Worm (Caenorhabditis elegans) whole organism, late embryonic: ENCODE results near the gene rpl-36.A.
A peak's percentile ranks its signal among the peaks of the same experiment; 100 is the strongest.

Source experiments
- K02D7.2 ChIP-seq: sonication (generic microtip); optimal IDR thresholded peaks from 2 replicates; lab custom pipeline; 2017; ENCODE audit warnings: mild to moderate bottlenecking, missing genetic modification characterization, missing compliant biosample characterization
- K09A11.1 ChIP-seq: sonication (generic microtip); optimal IDR thresholded peaks from 2 replicates; lab custom pipeline; 2017; ENCODE audit warnings: antibody characterized with exemption, mild to moderate bottlenecking, missing genetic modification characterization, missing compliant biosample characterization; ENCODE audit not compliant: insufficient read depth
- T23F11.4 ChIP-seq: fragments of 200-800 bp; sonication (Bioruptor generic); optimal IDR thresholded peaks from 2 replicates; lab custom pipeline; 2018; ENCODE audit warnings: mild to moderate bottlenecking, missing genetic modification characterization, missing compliant biosample characterization
- Y22D7AL.16 ChIP-seq: sonication (generic microtip); optimal IDR thresholded peaks from 2 replicates; lab custom pipeline; 2016; ENCODE audit warnings: missing genetic modification characterization, missing compliant biosample characterization
- ahr-1 ChIP-seq: sonication (generic microtip); optimal IDR thresholded peaks from 2 replicates; lab custom pipeline; 2016; ENCODE audit warnings: missing genetic modification characterization, missing compliant biosample characterization
- ceh-24 ChIP-seq: sonication (generic microtip); optimal IDR thresholded peaks from 2 replicates; lab custom pipeline; 2016; ENCODE audit warnings: mild to moderate bottlenecking, missing genetic modification characterization, missing compliant biosample characterization
- ceh-34 ChIP-seq: sonication (generic microtip); optimal IDR thresholded peaks from 2 replicates; lab custom pipeline; 2016; ENCODE audit warnings: mild to moderate bottlenecking, missing genetic modification characterization, missing compliant biosample characterization
- ceh-48 ChIP-seq: sonication (generic microtip); optimal IDR thresholded peaks from 2 replicates; lab custom pipeline; 2016; ENCODE audit warnings: missing genetic modification characterization, inconsistent platforms, missing compliant biosample characterization
- ceh-6 ChIP-seq: fragments of 200-800 bp; sonication (Bioruptor generic); optimal IDR thresholded peaks from 2 replicates; lab custom pipeline; 2018; ENCODE audit warnings: mild to moderate bottlenecking, missing genetic modification characterization, missing compliant biosample characterization
- ceh-9 ChIP-seq: sonication (generic microtip); optimal IDR thresholded peaks from 2 replicates; lab custom pipeline; 2016; ENCODE audit warnings: mild to moderate bottlenecking, missing genetic modification characterization, inconsistent platforms, missing compliant biosample characterization
- che-1 ChIP-seq: sonication (generic microtip); optimal IDR thresholded peaks from 2 replicates; lab custom pipeline; 2016; ENCODE audit warnings: mild to moderate bottlenecking, missing genetic modification characterization, missing compliant biosample characterization
- dve-1 ChIP-seq: sonication (generic microtip); optimal IDR thresholded peaks from 2 replicates; lab custom pipeline; 2017; ENCODE audit warnings: antibody characterized with exemption, mild to moderate bottlenecking, missing genetic modification characterization, missing compliant biosample characterization
- eyg-1 ChIP-seq: sonication (generic microtip); optimal IDR thresholded peaks from 2 replicates; lab custom pipeline; 2016; ENCODE audit warnings: missing genotype, missing genetic modification characterization, missing compliant biosample characterization
- gmeb-2 ChIP-seq: sonication (generic microtip); optimal IDR thresholded peaks from 2 replicates; lab custom pipeline; 2016; ENCODE audit warnings: missing genetic modification characterization, inconsistent platforms, missing compliant biosample characterization
- hlh-13 ChIP-seq: fragments of 200-800 bp; sonication (Bioruptor generic); optimal IDR thresholded peaks from 2 replicates; lab custom pipeline; 2018; ENCODE audit warnings: mild to moderate bottlenecking, missing genetic modification characterization, missing compliant biosample characterization
- hlh-15 ChIP-seq: sonication (generic microtip); optimal IDR thresholded peaks from 2 replicates; lab custom pipeline; 2016; ENCODE audit warnings: missing genetic modification characterization, missing compliant biosample characterization
- hlh-8 ChIP-seq: sonication (generic microtip); optimal IDR thresholded peaks from 2 replicates; lab custom pipeline; 2016; ENCODE audit warnings: missing genotype, missing genetic modification characterization, missing compliant biosample characterization
- madf-2 ChIP-seq: sonication (generic microtip); optimal IDR thresholded peaks from 2 replicates; lab custom pipeline; 2017; ENCODE audit warnings: missing genetic modification characterization, missing compliant biosample characterization
- mec-3 ChIP-seq: sonication (generic microtip); optimal IDR thresholded peaks from 2 replicates; lab custom pipeline; 2016; ENCODE audit warnings: borderline replicate concordance, missing genetic modification characterization, missing compliant biosample characterization
- nfya-1 ChIP-seq: sonication (generic microtip); optimal IDR thresholded peaks from 2 replicates; lab custom pipeline; 2017; ENCODE audit warnings: missing genetic modification characterization, mild to moderate bottlenecking, missing compliant biosample characterization, antibody characterized with exemption, moderate library complexity
- nhr-232 ChIP-seq: sonication (generic microtip); optimal IDR thresholded peaks from 2 replicates; lab custom pipeline; 2016; ENCODE audit warnings: missing genetic modification characterization, missing compliant biosample characterization
- npax-4 ChIP-seq: sonication (generic microtip); optimal IDR thresholded peaks from 2 replicates; lab custom pipeline; 2016; ENCODE audit warnings: missing genetic modification characterization, missing compliant biosample characterization
- pag-3 ChIP-seq: sonication (generic microtip); optimal IDR thresholded peaks from 2 replicates; lab custom pipeline; 2016; ENCODE audit warnings: missing compliant biosample characterization, missing genetic modification characterization, borderline replicate concordance
- pat-9 ChIP-seq: fragments of 200-800 bp; sonication (Bioruptor generic); optimal IDR thresholded peaks from 2 replicates; lab custom pipeline; 2018; ENCODE audit warnings: mild to moderate bottlenecking, missing genetic modification characterization, moderate library complexity, missing compliant biosample characterization
- pha-4 ChIP-seq: fragments of 150-350 bp; optimal IDR thresholded peaks from 2 replicates; lab custom pipeline; 2018; ENCODE audit warnings: missing biosample characterization, missing genetic modification reagents, missing genetic modification characterization
- pqm-1 ChIP-seq: sonication (generic microtip); optimal IDR thresholded peaks from 2 replicates; lab custom pipeline; 2016; ENCODE audit warnings: missing genetic modification characterization, missing compliant biosample characterization
- ref-2 ChIP-seq: sonication (generic microtip); optimal IDR thresholded peaks from 2 replicates; lab custom pipeline; 2016; ENCODE audit warnings: missing genetic modification characterization, missing compliant biosample characterization
- sox-2 ChIP-seq: fragments of 200-800 bp; sonication (Bioruptor generic); IDR thresholded peaks from 2 replicates; pipeline ENCODE4 v1.3.6; 2022; ENCODE audit warnings: missing genetic modification reagents, missing genetic modification characterization, missing compliant biosample characterization
- sox-4 ChIP-seq: sonication (generic microtip); optimal IDR thresholded peaks from 2 replicates; lab custom pipeline; 2017; ENCODE audit warnings: mild to moderate bottlenecking, missing genetic modification characterization, inconsistent platforms, missing compliant biosample characterization
- syd-9 ChIP-seq: sonication (generic microtip); optimal IDR thresholded peaks from 2 replicates; lab custom pipeline; 2016; ENCODE audit warnings: mild to moderate bottlenecking, missing genetic modification characterization, moderate library complexity, missing compliant biosample characterization
- tbx-7 ChIP-seq: sonication (generic microtip); optimal IDR thresholded peaks from 2 replicates; lab custom pipeline; 2016; ENCODE audit warnings: missing genotype, missing genetic modification characterization, missing compliant biosample characterization
- unc-42 ChIP-seq: sonication (generic microtip); optimal IDR thresholded peaks from 2 replicates; lab custom pipeline; 2016; ENCODE audit warnings: missing genotype, missing genetic modification characterization, missing compliant biosample characterization
- unc-55 ChIP-seq: sonication (generic microtip); optimal IDR thresholded peaks from 2 replicates; lab custom pipeline; 2017; ENCODE audit warnings: missing biosample characterization, missing genetic modification reagents, missing genetic modification characterization
- unc-86 ChIP-seq: sonication (generic microtip); optimal IDR thresholded peaks from 2 replicates; lab custom pipeline; 2016; ENCODE audit warnings: missing genetic modification characterization, missing compliant biosample characterization
- zip-5 ChIP-seq: sonication (generic microtip); optimal IDR thresholded peaks from 2 replicates; lab custom pipeline; 2016; ENCODE audit warnings: missing genetic modification characterization, missing compliant biosample characterization
- ztf-16 ChIP-seq: sonication (generic microtip); optimal IDR thresholded peaks from 2 replicates; lab custom pipeline; 2017; ENCODE audit warnings: missing genetic modification characterization, missing compliant biosample characterization

The rpl-36.A gene

DNA sequence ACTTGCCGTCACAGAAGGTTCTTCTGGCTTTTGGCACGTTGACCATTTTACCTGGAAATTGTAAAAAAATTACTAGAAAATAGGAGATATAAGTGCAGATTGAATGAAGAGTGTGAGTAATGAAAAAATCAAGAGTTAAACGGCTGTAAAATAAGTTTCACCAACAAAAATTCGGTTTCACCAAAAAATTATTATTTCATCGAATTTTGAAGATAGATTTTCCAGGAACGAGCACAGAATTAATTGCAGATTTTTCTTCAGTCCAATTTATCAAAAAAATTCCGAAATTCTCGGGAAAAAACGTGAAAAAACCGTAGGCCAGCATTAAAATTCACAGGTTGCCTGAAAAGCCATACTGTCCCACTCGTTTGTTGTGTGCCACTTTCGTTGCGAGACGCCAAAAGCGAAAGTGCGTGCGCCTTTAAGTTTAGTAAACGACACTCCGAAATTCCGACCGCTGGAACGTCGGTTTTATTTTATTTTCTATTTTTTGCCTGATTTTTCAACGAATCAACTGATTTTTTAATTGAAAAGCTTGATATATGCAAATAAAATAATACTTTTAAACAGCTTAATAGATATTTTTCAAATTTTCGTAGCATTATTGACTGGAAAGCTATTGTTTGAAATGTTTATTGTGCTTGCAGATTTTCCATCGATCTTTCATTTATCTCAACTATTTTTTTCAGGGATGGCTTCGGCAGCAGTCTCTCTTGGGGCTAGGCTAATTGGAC is at the start of gene rpl-36.A, which contains the start of gene nuo-1 (continued):
- TF ChIP-seq ztf-16 (tag; lab: Kevin White, UChicago) (no peak), ceh-48 (no peak)

DNA sequence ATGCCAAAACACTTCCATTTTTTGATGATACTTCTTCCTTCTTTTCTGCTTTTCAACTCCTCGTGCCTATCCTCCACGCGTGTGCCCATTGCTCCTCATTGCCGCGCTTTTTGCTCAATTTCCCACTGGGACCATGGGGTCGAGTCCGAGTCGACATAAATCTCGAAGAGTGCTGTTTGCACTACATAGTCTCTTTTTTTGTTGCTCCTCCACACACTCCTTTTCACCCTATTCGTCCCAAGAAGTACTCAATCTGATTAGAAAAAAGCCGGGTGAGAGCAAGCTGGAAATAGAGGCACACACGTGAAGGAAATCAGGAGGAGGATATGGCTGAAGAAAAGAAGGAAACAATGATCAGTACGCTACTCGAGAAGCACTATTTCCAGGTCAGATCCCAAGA is 45.6 kb upstream of the rpl-36.A start, which contains the start of gene arrd-6:
Gene arrd-6 (plus strand): TSS at position 169 of the 400 bp plus-strand sequence.
- TF ChIP-seq che-1: no peak
- TF ChIP-seq pha-4 (tag; lab: Kevin White, UChicago): no peak

DNA sequence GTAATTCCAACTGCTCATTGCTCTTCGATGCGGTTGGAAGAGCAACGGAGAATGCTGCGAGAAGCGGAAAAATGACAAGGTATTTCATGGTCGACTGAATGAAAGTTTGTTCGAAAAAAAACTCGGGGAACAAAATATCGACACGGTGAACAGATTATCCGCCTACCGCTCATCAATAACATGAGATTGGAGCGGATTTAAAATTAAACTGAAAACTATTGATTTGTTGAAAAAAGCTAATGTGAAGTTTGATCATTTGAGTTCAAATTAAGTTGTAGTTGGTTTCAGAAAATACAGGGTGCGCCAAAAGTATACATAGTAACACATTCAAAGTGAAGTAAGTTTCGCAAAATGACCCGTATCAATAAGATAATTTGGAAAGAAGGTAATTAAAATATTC is 43.1 kb upstream of the rpl-36.A start, which contains the start of gene F40F8.4:
Gene F40F8.4 (minus strand): TSS at position 101 of the 400 bp plus-strand sequence.
- no peak for TF ChIP-seq Y22D7AL.16 (tag; lab: Kevin White, UChicago)
- TF ChIP-seq unc-55 (GFP tag; lab: Kevin White, UChicago): no peak
- TF ChIP-seq T23F11.4 (GFP tag; lab: Kevin White, UChicago): no peak
- no peak for TF ChIP-seq gmeb-2 (tag; lab: Kevin White, UChicago)
- no peak for TF ChIP-seq unc-86 (tag; lab: Kevin White, UChicago)
- TF ChIP-seq ref-2 (tag; lab: Kevin White, UChicago): no peak
- no peak for TF ChIP-seq K02D7.2 (tag; lab: Kevin White, UChicago)
- no peak for TF ChIP-seq zip-5 (tag; lab: Kevin White, UChicago)

DNA sequence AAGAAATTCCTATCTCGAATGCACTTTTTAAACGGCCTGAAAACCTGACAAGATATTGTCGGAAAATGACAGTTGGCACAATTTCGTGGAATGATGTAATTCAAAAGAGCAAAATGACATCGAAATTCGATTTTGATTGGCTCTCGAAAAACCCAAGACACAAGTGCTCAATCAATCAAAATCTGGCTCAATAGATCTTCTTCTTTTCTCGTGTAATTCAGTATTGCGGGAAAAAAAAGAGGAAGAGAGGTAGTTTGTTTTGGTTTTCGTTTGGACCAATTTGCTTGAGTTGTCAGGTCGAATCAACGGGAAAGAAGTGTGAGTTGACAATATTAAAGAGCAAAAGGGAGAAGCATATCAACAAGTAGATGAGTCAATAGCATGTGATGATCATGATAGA is 38.8 kb upstream of the rpl-36.A start:
- TF ChIP-seq dve-1 (no peak), ztf-16 (tag; lab: Kevin White, UChicago) (no peak), unc-55 (GFP tag; lab: Kevin White, UChicago) (peak; percentile 76), ceh-9 (tag; lab: Kevin White, UChicago) (no peak)

DNA sequence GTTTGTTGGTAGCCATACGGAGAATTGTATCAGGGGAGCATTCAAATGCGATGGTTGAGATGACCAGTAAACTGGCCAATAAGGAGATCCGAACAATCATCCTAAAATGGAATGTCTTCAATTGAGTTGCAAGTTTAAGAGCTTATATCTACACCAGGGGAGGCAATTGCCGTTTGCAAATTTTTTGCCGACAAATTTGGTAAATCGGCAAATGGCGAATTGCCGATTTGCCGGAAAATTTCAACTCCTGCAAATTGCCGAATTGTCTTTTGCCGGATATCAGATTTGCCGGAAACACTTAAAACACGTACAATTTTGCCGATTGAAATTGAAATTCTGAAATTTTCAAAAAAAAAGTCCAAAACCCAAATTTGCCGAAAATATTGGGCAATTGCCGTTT is 37.8 kb upstream of the rpl-36.A start, which contains the start of gene F40F8.5:
Gene F40F8.5 (minus strand): TSS at position 101 of the 400 bp plus-strand sequence.
- TF ChIP-seq hlh-15 (tag; lab: Kevin White, UChicago) (no peak), mec-3 (no peak), nfya-1 (no peak), pqm-1 (tag; lab: Kevin White, UChicago) (no peak), ceh-24 (tag; lab: Kevin White, UChicago) (no peak), ceh-6 (GFP tag; lab: Kevin White, UChicago) (no peak), madf-2 (tag; lab: Kevin White, UChicago) (no peak), K09A11.1 (tag; lab: Kevin White, UChicago) (no peak), tbx-7 (tag; lab: Kevin White, UChicago) (no peak), syd-9 (no peak)

DNA sequence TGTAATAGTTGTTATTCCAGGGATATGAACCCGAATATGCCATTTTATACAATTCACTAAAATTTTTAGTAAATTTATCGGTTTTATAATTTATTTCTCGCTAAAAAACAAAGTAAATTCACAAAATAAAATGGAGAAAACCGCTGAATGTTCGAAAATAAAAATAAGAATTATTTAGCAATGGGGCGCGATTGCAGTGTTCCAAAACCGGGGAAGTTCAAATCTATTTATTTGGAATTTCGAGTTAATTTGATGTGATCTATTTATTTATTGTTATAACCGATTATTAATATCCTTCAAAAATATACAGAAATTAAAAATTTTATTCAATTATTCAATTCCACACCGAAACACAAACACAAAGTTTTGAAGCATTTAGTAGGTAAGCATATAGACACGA is 35.5 kb upstream of the rpl-36.A start, which contains the start of gene F40F8.11:
Gene F40F8.11 (minus strand): TSS at position 49 of the 400 bp plus-strand sequence.
- TF ChIP-seq unc-42 (tag; lab: Kevin White, UChicago) (peak; percentile 4), pha-4 (tag; lab: Kevin White, UChicago) (no peak)

DNA sequence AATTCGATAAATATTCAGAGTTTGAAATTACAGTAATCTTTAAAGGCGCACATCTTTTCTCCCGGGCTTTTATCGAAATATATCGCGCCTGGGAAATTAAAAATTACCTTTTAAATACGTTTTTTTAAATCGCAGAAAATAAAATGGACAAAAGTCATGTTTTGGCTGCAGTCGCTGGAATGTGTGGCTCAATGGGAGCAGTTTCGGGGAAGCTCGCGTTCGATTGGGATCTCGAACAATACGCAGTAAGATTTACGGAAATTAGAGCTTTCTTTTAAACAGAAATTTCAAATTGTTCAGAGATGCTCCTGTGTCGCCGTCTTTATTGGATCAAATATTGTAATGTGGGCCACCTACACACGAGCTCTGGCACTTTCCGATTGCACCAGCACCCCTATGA is 32.5 kb upstream of the rpl-36.A start, which contains the start of gene F40F8.12:
Gene F40F8.12 (plus strand): TSS at position 301 of the 400 bp plus-strand sequence.
- TF ChIP-seq npax-4 (tag; lab: Kevin White, UChicago): no peak
- TF ChIP-seq che-1: no peak
- TF ChIP-seq hlh-13 (GFP tag; lab: Kevin White, UChicago): no peak
- TF ChIP-seq gmeb-2 (tag; lab: Kevin White, UChicago): no peak
- TF ChIP-seq unc-55 (GFP tag; lab: Kevin White, UChicago): no peak
- TF ChIP-seq K09A11.1 (tag; lab: Kevin White, UChicago): no peak
- no peak for TF ChIP-seq ahr-1 (tag; lab: Kevin White, UChicago)
- no peak for TF ChIP-seq pha-4 (tag; lab: Kevin White, UChicago)
- TF ChIP-seq T23F11.4 (GFP tag; lab: Kevin White, UChicago): no peak
- TF ChIP-seq nhr-232 (tag; lab: Kevin White, UChicago): no peak
- no peak for TF ChIP-seq eyg-1 (tag; lab: Kevin White, UChicago)
- no peak for TF ChIP-seq sox-2 (GFP tag; lab: Robert Waterston, UW)
- TF ChIP-seq pag-3 (tag; lab: Kevin White, UChicago): no peak
- no peak for TF ChIP-seq sox-4 (tag; lab: Kevin White, UChicago)
- TF ChIP-seq pat-9 (tag; lab: Kevin White, UChicago): no peak
- TF ChIP-seq hlh-8 (tag; lab: Kevin White, UChicago): no peak
- no peak for TF ChIP-seq ceh-34 (tag; lab: Kevin White, UChicago)
